Fruit fly (Drosophila melanogaster) whole organism, embryonic: ENCODE measurements around the gene Drsl1.

Experiments used
- Abd-B ChIP-seq: fragments of 200-800 bp; sonication (Bioruptor generic); optimal IDR thresholded peaks from 2 replicates; lab custom pipeline; 2018; ENCODE audit warnings: missing biosample characterization, mild to moderate bottlenecking, missing genetic modification characterization, moderate library complexity
- Adf1 ChIP-seq: fragments of 200-800 bp; sonication (Bioruptor generic); IDR thresholded peaks from 2 replicates; pipeline ENCODE4 v1.3.6; 2022; ENCODE audit warnings: missing biosample characterization, missing genetic modification characterization
- Atf6 ChIP-seq: fragments of 200-800 bp; sonication (Bioruptor generic); IDR thresholded peaks from 2 replicates; pipeline ENCODE4 v1.3.6; 2022; ENCODE audit warnings: missing biosample characterization, missing genetic modification characterization
- BEAF-32 ChIP-seq: fragments of 200-800 bp; sonication (Bioruptor generic); optimal IDR thresholded peaks from 3 replicates; lab custom pipeline; 2017; ENCODE audit warnings: missing biosample characterization, missing genetic modification characterization, mild to moderate bottlenecking, moderate library complexity, missing genetic modification reagents
- CG10209 ChIP-seq: fragments of 200-800 bp; sonication (Bioruptor generic); optimal IDR thresholded peaks from 3 replicates; lab custom pipeline; 2017; ENCODE audit warnings: missing biosample characterization, mild to moderate bottlenecking, missing genetic modification characterization, missing genetic modification reagents
- CG12659 ChIP-seq: fragments of 200-800 bp; sonication (Bioruptor generic); optimal IDR thresholded peaks from 3 replicates; lab custom pipeline; 2017; ENCODE audit warnings: mild to moderate bottlenecking, missing biosample characterization, missing genetic modification reagents, missing genetic modification characterization
- CG12769 ChIP-seq: fragments of 200-800 bp; sonication (Bioruptor generic); optimal IDR thresholded peaks from 2 replicates; lab custom pipeline; 2019; ENCODE audit warnings: missing biosample characterization, mild to moderate bottlenecking, missing genetic modification characterization, moderate library complexity
- CG13296 ChIP-seq: fragments of 200-800 bp; sonication (Bioruptor generic); optimal IDR thresholded peaks from 3 replicates; lab custom pipeline; 2018; ENCODE audit warnings: missing biosample characterization, mild to moderate bottlenecking, missing genetic modification characterization
- CG13775 ChIP-seq: fragments of 200-800 bp; sonication (Bioruptor generic); optimal IDR thresholded peaks from 3 replicates; lab custom pipeline; 2017; ENCODE audit warnings: missing biosample characterization, mild to moderate bottlenecking, missing genetic modification characterization
- CG13894 ChIP-seq: fragments of 200-800 bp; sonication (Bioruptor generic); optimal IDR thresholded peaks from 3 replicates; lab custom pipeline; 2018; ENCODE audit warnings: missing biosample characterization, mild to moderate bottlenecking, missing genetic modification characterization, moderate library complexity
- CG15073 ChIP-seq: fragments of 200-800 bp; sonication (Bioruptor generic); optimal IDR thresholded peaks from 2 replicates; lab custom pipeline; 2016; ENCODE audit warnings: missing biosample characterization, missing genetic modification characterization
- CG18262 ChIP-seq: fragments of 200-800 bp; optimal IDR thresholded peaks from 3 replicates; lab custom pipeline; 2019; ENCODE audit warnings: missing biosample characterization, mild to moderate bottlenecking, missing genetic modification characterization, moderate library complexity
- CG18619 ChIP-seq: fragments of 200-800 bp; sonication (Bioruptor generic); optimal IDR thresholded peaks from 3 replicates; lab custom pipeline; 2017; ENCODE audit warnings: missing biosample characterization, mild to moderate bottlenecking, missing genetic modification characterization
- CG2875 ChIP-seq: fragments of 200-800 bp; sonication (Bioruptor generic); optimal IDR thresholded peaks from 2 replicates; lab custom pipeline; 2017; ENCODE audit warnings: missing biosample characterization, mild to moderate bottlenecking, missing genetic modification characterization, missing genetic modification reagents
- CG3281 ChIP-seq: fragments of 200-800 bp; sonication (Bioruptor generic); optimal IDR thresholded peaks from 3 replicates; lab custom pipeline; 2017; ENCODE audit warnings: missing biosample characterization, mild to moderate bottlenecking, missing genetic modification characterization
- CG3407 ChIP-seq: fragments of 200-800 bp; sonication (Bioruptor generic); optimal IDR thresholded peaks from 2 replicates; lab custom pipeline; 2018; ENCODE audit warnings: missing biosample characterization, mild to moderate bottlenecking, missing genetic modification characterization
- CG34376 ChIP-seq: fragments of 200-800 bp; sonication (Bioruptor generic); optimal IDR thresholded peaks from 2 replicates; lab custom pipeline; 2018; ENCODE audit warnings: missing biosample characterization, mild to moderate bottlenecking, missing genetic modification characterization
- CG3995 ChIP-seq: fragments of 200-800 bp; sonication (Bioruptor generic); optimal IDR thresholded peaks from 3 replicates; lab custom pipeline; 2016; ENCODE audit warnings: missing biosample characterization, missing genetic modification characterization
- CG6683 ChIP-seq: fragments of 200-800 bp; sonication (Bioruptor generic); optimal IDR thresholded peaks from 2 replicates; lab custom pipeline; 2017; ENCODE audit warnings: missing biosample characterization, mild to moderate bottlenecking, missing genetic modification characterization, missing genetic modification reagents
- Doc2 ChIP-seq: fragments of 200-800 bp; sonication (Bioruptor generic); IDR thresholded peaks from 2 replicates; pipeline ENCODE4 v1.3.6; 2022; ENCODE audit warnings: missing biosample characterization, missing genetic modification characterization
- Lhr ChIP-seq: fragments of 200-800 bp; sonication (Bioruptor generic); optimal IDR thresholded peaks from 3 replicates; lab custom pipeline; 2017; ENCODE audit warnings: mild to moderate bottlenecking, missing biosample characterization, missing genetic modification reagents, missing genetic modification characterization
- Med ChIP-seq: fragments of 200-800 bp; sonication (Bioruptor generic); peaks from one replicate; lab custom pipeline; 2016; ENCODE audit warnings: missing biosample characterization, missing genetic modification characterization, mild to moderate bottlenecking, inconsistent platforms, moderate library complexity
- Pdp1 ChIP-seq, 2 experiments: fragments of 200-800 bp; sonication (Bioruptor generic); optimal IDR thresholded peaks; 3 replicates each; lab custom pipeline; 2016; ENCODE audit warnings: missing biosample characterization in 2 of 2, missing genetic modification characterization in 2 of 2, mild to moderate bottlenecking in 1 of 2, moderate library complexity in 1 of 2
- aop ChIP-seq: fragments of 200-800 bp; sonication (Bioruptor generic); IDR thresholded peaks from 2 replicates; pipeline ENCODE4 v1.3.6; 2022; ENCODE audit warnings: missing biosample characterization, missing genetic modification characterization
- ase ChIP-seq: fragments of 200-800 bp; sonication (Bioruptor generic); IDR thresholded peaks from 3 replicates; pipeline ENCODE4 v1.3.6; 2022; ENCODE audit warnings: missing biosample characterization, missing genetic modification characterization
- bab2 ChIP-seq: fragments of 200-800 bp; sonication (Bioruptor generic); optimal IDR thresholded peaks from 2 replicates; lab custom pipeline; 2016; ENCODE audit warnings: missing biosample characterization, missing genetic modification characterization
- bbx ChIP-seq: fragments of 200-800 bp; sonication (Bioruptor generic); IDR thresholded peaks from 2 replicates; pipeline ENCODE4 v1.3.6; 2022; ENCODE audit warnings: missing biosample characterization, missing genetic modification characterization; ENCODE audit not compliant: partially characterized antibody
- cad ChIP-seq: fragments of >200 bp; optimal IDR thresholded peaks from 2 replicates; lab custom pipeline; 2017; ENCODE audit warnings: missing biosample characterization, missing genetic modification characterization
- cwo ChIP-seq: fragments of 200-800 bp; sonication (Bioruptor generic); optimal IDR thresholded peaks from 3 replicates; lab custom pipeline; 2017; ENCODE audit warnings: missing biosample characterization, missing genetic modification characterization, mild to moderate bottlenecking, moderate library complexity, missing genetic modification reagents
- dati ChIP-seq: fragments of 200-800 bp; sonication (Bioruptor generic); IDR thresholded peaks from 2 replicates; pipeline ENCODE4 v1.3.6; 2022; ENCODE audit warnings: missing biosample characterization, missing genetic modification characterization
- exex ChIP-seq: fragments of 200-800 bp; sonication (Bioruptor generic); optimal IDR thresholded peaks from 4 replicates; lab custom pipeline; 2018; ENCODE audit warnings: missing biosample characterization, mild to moderate bottlenecking, missing genetic modification characterization, moderate library complexity
- gsb ChIP-seq: fragments of 200-800 bp; sonication (Bioruptor generic); IDR thresholded peaks from 2 replicates; pipeline ENCODE4 v1.3.6; 2022; ENCODE audit warnings: missing biosample characterization, missing genetic modification characterization
- insv ChIP-seq, 2 experiments: fragments of 200-800 bp; sonication (Bioruptor generic); optimal IDR thresholded peaks; 3 replicates each; lab custom pipeline; 2016 to 2018; ENCODE audit warnings: missing biosample characterization in 2 of 2, missing genetic modification characterization in 2 of 2
- kah ChIP-seq: fragments of 200-800 bp; sonication (Bioruptor generic); optimal IDR thresholded peaks from 2 replicates; lab custom pipeline; 2018; ENCODE audit warnings: missing biosample characterization, mild to moderate bottlenecking, missing genetic modification characterization
- lab ChIP-seq: fragments of 200-800 bp; sonication (Bioruptor generic); optimal IDR thresholded peaks from 3 replicates; lab custom pipeline; 2017; ENCODE audit warnings: missing biosample characterization, missing genetic modification characterization, mild to moderate bottlenecking, moderate library complexity, missing genetic modification reagents
- oc ChIP-seq: fragments of 200-800 bp; sonication (Bioruptor generic); optimal IDR thresholded peaks from 2 replicates; lab custom pipeline; 2018; ENCODE audit warnings: missing biosample characterization, mild to moderate bottlenecking, missing genetic modification characterization, moderate library complexity
- row ChIP-seq: fragments of 200-800 bp; sonication (Bioruptor generic); IDR thresholded peaks from 3 replicates; pipeline ENCODE4 v1.3.6; 2022; ENCODE audit warnings: missing biosample characterization, missing genetic modification characterization
- sens ChIP-seq: fragments of 200-800 bp; sonication (Bioruptor generic); peaks from one replicate; lab custom pipeline; 2016; ENCODE audit warnings: missing biosample characterization, missing genetic modification characterization
- sisA ChIP-seq: fragments of 200-800 bp; sonication (Bioruptor generic); IDR thresholded peaks from 2 replicates; pipeline ENCODE4 v1.3.6; 2022; ENCODE audit warnings: missing biosample characterization, missing genetic modification characterization
- ttk ChIP-seq: fragments of 200-800 bp; sonication (Bioruptor generic); IDR thresholded peaks from 2 replicates; pipeline ENCODE4 v2.1.2; 2022; ENCODE audit warnings: missing biosample characterization, missing genetic modification characterization
- vnd ChIP-seq: fragments of 200-800 bp; sonication (Bioruptor generic); IDR thresholded peaks from 3 replicates; pipeline ENCODE4 v1.3.6; 2022; ENCODE audit warnings: missing biosample characterization, missing genetic modification characterization; ENCODE audit not compliant: partially characterized antibody
- zf30C ChIP-seq: fragments of 200-800 bp; sonication (Bioruptor generic); optimal IDR thresholded peaks from 3 replicates; lab custom pipeline; 2018; ENCODE audit warnings: missing biosample characterization, mild to moderate bottlenecking, missing genetic modification characterization

Drsl1 gene

DNA sequence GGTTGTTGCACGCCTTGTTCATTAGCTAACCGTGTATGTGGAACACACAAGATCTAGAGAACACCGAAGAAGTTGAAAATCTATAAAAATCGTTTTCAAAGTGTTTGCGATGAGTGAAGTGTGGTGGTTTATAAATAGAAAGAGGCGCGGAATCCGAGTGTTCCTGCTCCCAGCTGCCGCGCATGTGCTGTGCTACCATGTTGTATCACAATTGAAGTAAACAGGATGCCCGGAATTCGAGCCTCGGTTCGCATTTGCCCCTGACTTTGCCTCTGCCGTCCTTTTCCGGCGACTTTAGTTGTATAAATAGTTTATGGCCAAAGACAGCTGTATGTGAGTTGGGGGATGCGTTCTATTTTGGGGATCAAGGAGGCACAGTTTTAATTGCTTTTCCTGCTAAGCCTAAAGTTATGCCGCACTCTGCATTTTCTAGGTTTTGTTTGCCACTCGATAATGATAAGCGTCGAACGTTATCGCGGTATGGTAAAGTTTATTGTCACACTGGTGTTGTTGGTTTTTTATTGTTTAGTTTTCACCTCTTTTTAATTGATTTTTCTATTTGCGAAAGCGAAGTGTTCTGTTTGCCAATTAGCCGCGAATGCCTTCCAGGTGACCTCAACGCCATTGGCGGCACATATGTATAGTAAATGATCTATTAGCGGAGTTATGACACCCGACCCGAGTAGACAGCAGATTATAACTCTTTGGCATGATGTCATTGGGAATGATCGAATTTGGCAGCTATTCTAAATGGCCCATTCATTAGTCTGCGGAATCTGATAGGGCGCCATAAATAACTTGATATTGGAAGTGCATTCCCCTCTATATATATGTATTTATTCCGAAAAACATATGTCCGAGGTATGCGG, 13.6 kb upstream of the Drsl1 start (continued):
- TF ChIP-seq CG6683 (no peak), CG3407 (GFP tag; lab: Kevin White, UChicago) (no peak), CG13296 (GFP tag; lab: Kevin White, UChicago) (peak; percentile 5), CG3995 (no peak), Lhr (GFP tag; lab: Kevin White, UChicago) (no peak), CG18262 (tag; lab: Kevin White, UChicago) (no peak), insv (GFP tag; optimal IDR thresholded peaks at IDR 0.05; lab: Kevin White, UChicago) (no peak)
- TF ChIP-seq, all 482 proteins: peak for 18

DNA sequence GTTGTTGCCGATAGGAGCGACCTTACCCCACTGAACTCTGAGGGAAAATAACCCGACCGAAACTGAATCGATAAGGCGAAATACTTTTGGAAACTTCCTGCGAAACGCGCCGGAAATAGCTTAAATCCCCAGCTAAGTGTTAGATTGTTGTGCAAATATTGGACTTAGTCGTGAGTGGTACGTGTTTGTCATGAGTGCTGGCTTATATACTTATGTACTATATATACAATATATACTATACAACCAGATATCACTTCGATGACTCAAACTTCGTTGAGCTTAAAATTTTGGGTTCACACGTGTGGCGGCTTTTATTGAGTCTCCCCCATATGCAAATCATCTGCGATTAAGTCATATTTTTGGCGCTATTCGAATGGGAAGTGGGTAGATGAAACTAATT, 10.7 kb upstream of the Drsl1 start:
- TF ChIP-seq aop (GFP tag; lab: Robert Waterston, UW) (no peak), Adf1 (GFP tag; lab: Robert Waterston, UW) (no peak), CG12769 (tag; lab: Kevin White, UChicago) (peak; percentile 43), CG2875 (no peak), dati (GFP tag; lab: Robert Waterston, UW) (no peak), lab (GFP tag; lab: Kevin White, UChicago) (peak; percentile 53), CG10209 (GFP tag; lab: Kevin White, UChicago) (no peak), Med (peak; percentile 50), zf30C (GFP tag; lab: Kevin White, UChicago) (no peak), CG3281 (GFP tag; lab: Kevin White, UChicago) (peak; percentile 13), ttk (GFP tag; lab: Robert Waterston, UW) (no peak), CG13775 (no peak), oc (tag; lab: Kevin White, UChicago) (peak; percentile 33), CG18619 (GFP tag; lab: Kevin White, UChicago) (no peak), row (no peak), Atf6 (GFP tag; lab: Robert Waterston, UW) (0 out of 2 replicates have a peak, but pooled peaks have one; percentile 12), ase (no peak), CG34376 (GFP tag; lab: Kevin White, UChicago) (peak; percentile 21), cwo (GFP tag; lab: Kevin White, UChicago) (peak; percentile 59), CG13894 (peak; percentile 17)

DNA sequence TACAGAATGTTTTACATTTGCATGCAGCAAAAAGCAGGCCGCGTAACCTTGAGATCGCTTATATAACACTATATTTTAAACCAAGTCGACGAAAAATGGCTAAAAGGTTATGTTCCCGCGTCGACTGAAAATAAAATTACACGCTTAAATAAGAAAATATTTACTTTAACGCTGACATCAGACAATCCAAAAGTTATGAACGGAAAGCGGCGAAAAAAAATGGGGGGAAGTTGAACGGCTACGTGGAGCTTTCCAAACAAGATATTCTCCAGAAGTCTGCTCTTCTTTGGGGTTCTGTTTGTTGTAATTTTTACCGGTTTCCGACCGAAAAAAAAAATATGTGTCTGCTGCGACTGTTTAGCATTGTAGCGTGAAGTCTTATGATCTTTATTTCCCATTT, 8.9 kb upstream of the Drsl1 start:
- TF ChIP-seq Med (peak; percentile 40), cad (no peak), vnd (GFP tag; lab: Robert Waterston, UW) (no peak), CG15073 (GFP tag; lab: Kevin White, UChicago) (no peak), sens (peak; percentile 41), exex (tag; lab: Kevin White, UChicago) (no peak), gsb (GFP tag; lab: Robert Waterston, UW) (no peak), bab2 (GFP tag; lab: Kevin White, UChicago) (no peak), sisA (GFP tag; lab: Robert Waterston, UW) (no peak), Abd-B (GFP tag; lab: Kevin White, UChicago) (no peak), Pdp1 (GFP tag; optimal IDR thresholded peaks at IDR 0.05; lab: Kevin White, UChicago) (peak in 1 of 2 experiments; percentile 87), bbx (GFP tag; lab: Robert Waterston, UW) (no peak), kah (GFP tag; lab: Kevin White, UChicago) (no peak), BEAF-32 (GFP tag; lab: Kevin White, UChicago) (no peak), CG12659 (GFP tag; lab: Kevin White, UChicago) (no peak), Doc2 (GFP tag; lab: Robert Waterston, UW) (no peak)
- TF ChIP-seq, all 482 proteins: peak for 3
